Fruit fly (Drosophila melanogaster) whole organism, embryonic: ENCODE measurements around the gene CG10809.

Source experiments
- Antp ChIP-seq: fragments of 200-800 bp; sonication (Bioruptor generic); optimal IDR thresholded peaks from 3 replicates; lab custom pipeline; 2016; ENCODE audit warnings: missing biosample characterization, missing genetic modification characterization
- BEAF-32 ChIP-seq: fragments of 200-800 bp; sonication (Bioruptor generic); optimal IDR thresholded peaks from 3 replicates; lab custom pipeline; 2017; ENCODE audit warnings: missing biosample characterization, missing genetic modification characterization, mild to moderate bottlenecking, moderate library complexity, missing genetic modification reagents
- Bgb ChIP-seq: fragments of 200-800 bp; sonication (Bioruptor generic); IDR thresholded peaks from 2 replicates; pipeline ENCODE4 v1.3.6; 2022; ENCODE audit warnings: missing biosample characterization, missing genetic modification characterization; ENCODE audit not compliant: partially characterized antibody
- CG10979 ChIP-seq: fragments of 200-800 bp; sonication (Bioruptor generic); optimal IDR thresholded peaks from 2 replicates; lab custom pipeline; 2018; ENCODE audit warnings: missing biosample characterization, mild to moderate bottlenecking, missing genetic modification characterization, moderate library complexity
- CG11247 ChIP-seq: fragments of 200-800 bp; sonication (Bioruptor generic); IDR thresholded peaks from 2 replicates; pipeline ENCODE4 v1.3.6; 2022; ENCODE audit warnings: missing biosample characterization, missing genetic modification characterization
- CG12391 ChIP-seq: fragments of 200-800 bp; sonication (Bioruptor generic); optimal IDR thresholded peaks from 3 replicates; lab custom pipeline; 2018; ENCODE audit warnings: missing biosample characterization, mild to moderate bottlenecking, missing genetic modification characterization, moderate library complexity
- CG12659 ChIP-seq: fragments of 200-800 bp; sonication (Bioruptor generic); optimal IDR thresholded peaks from 3 replicates; lab custom pipeline; 2017; ENCODE audit warnings: mild to moderate bottlenecking, missing biosample characterization, missing genetic modification reagents, missing genetic modification characterization
- CG14441 ChIP-seq: fragments of 200-800 bp; sonication (Bioruptor generic); IDR thresholded peaks from 2 replicates; pipeline ENCODE4 v1.3.6; 2022; ENCODE audit warnings: missing biosample characterization, missing genetic modification characterization
- CG14860 ChIP-seq: fragments of 200-800 bp; sonication (Bioruptor generic); IDR thresholded peaks from 3 replicates; pipeline ENCODE4 v1.3.6; 2022; ENCODE audit warnings: missing biosample characterization, missing genetic modification characterization; ENCODE audit not compliant: partially characterized antibody
- CG1529 ChIP-seq: fragments of 200-800 bp; sonication (Bioruptor generic); optimal IDR thresholded peaks from 3 replicates; lab custom pipeline; 2018; ENCODE audit warnings: missing biosample characterization, missing genetic modification characterization
- CG15696 ChIP-seq: fragments of 200-800 bp; sonication (Bioruptor generic); optimal IDR thresholded peaks from 2 replicates; lab custom pipeline; 2019; ENCODE audit warnings: missing biosample characterization, mild to moderate bottlenecking, missing genetic modification characterization, moderate library complexity
- CG17328 ChIP-seq: fragments of 200-800 bp; sonication (Bioruptor generic); IDR thresholded peaks from 2 replicates; pipeline ENCODE4 v1.3.6; 2022; ENCODE audit warnings: missing biosample characterization, missing genetic modification characterization
- CG17912 ChIP-seq: fragments of 200-800 bp; sonication (Bioruptor generic); optimal IDR thresholded peaks from 2 replicates; lab custom pipeline; 2018; ENCODE audit warnings: missing biosample characterization, mild to moderate bottlenecking, missing genetic modification characterization
- CG31365 ChIP-seq: fragments of 200-800 bp; sonication (Bioruptor generic); optimal IDR thresholded peaks from 2 replicates; lab custom pipeline; 2018; ENCODE audit warnings: missing biosample characterization, mild to moderate bottlenecking, missing genetic modification characterization
- CG4404 ChIP-seq: fragments of 200-800 bp; sonication (Bioruptor generic); IDR thresholded peaks from 2 replicates; pipeline ENCODE4 v1.3.6; 2022; ENCODE audit warnings: missing biosample characterization, missing genetic modification characterization
- CG4424 ChIP-seq: fragments of 200-800 bp; sonication (Bioruptor generic); optimal IDR thresholded peaks from 3 replicates; lab custom pipeline; 2016; ENCODE audit warnings: missing biosample characterization, missing genetic modification characterization
- CG5953 ChIP-seq: fragments of 200-800 bp; sonication (Bioruptor generic); IDR thresholded peaks from 2 replicates; pipeline ENCODE4 v1.3.6; 2022; ENCODE audit warnings: missing biosample characterization, missing genetic modification characterization
- CG6791 ChIP-seq: fragments of 200-800 bp; sonication (Bioruptor generic); IDR thresholded peaks from 3 replicates; pipeline ENCODE4 v1.3.6; 2022; ENCODE audit warnings: missing biosample characterization, missing genetic modification characterization; ENCODE audit not compliant: partially characterized antibody
- CG7556 ChIP-seq: fragments of 200-800 bp; sonication (Bioruptor generic); optimal IDR thresholded peaks from 2 replicates; lab custom pipeline; 2017; ENCODE audit warnings: missing biosample characterization, mild to moderate bottlenecking, missing genetic modification characterization
- CG8089 ChIP-seq: fragments of 200-800 bp; sonication (Bioruptor generic); optimal IDR thresholded peaks from 3 replicates; lab custom pipeline; 2016; ENCODE audit warnings: missing biosample characterization, missing genetic modification characterization
- CG8478 ChIP-seq: fragments of >200 bp; optimal IDR thresholded peaks from 2 replicates; lab custom pipeline; 2018
- CG8924 ChIP-seq: fragments of 200-800 bp; optimal IDR thresholded peaks from 3 replicates; lab custom pipeline; 2019; ENCODE audit warnings: missing biosample characterization, mild to moderate bottlenecking, missing genetic modification characterization, moderate library complexity
- CG9797 ChIP-seq: fragments of 200-800 bp; sonication (Bioruptor generic); optimal IDR thresholded peaks from 3 replicates; lab custom pipeline; 2018; ENCODE audit warnings: missing biosample characterization, mild to moderate bottlenecking, missing genetic modification characterization
- Dip3 ChIP-seq: fragments of 200-800 bp; sonication (Bioruptor generic); optimal IDR thresholded peaks from 3 replicates; lab custom pipeline; 2016; ENCODE audit warnings: missing biosample characterization, missing genetic modification characterization
- Dref ChIP-seq: fragments of 200-800 bp; sonication (Bioruptor generic); IDR thresholded peaks from 2 replicates; pipeline ENCODE4 v1.3.6; 2022; ENCODE audit warnings: missing biosample characterization, missing genetic modification characterization
- Drgx ChIP-seq: fragments of 200-800 bp; sonication (Bioruptor generic); IDR thresholded peaks from 2 replicates; pipeline ENCODE4 v1.3.6; 2022; ENCODE audit warnings: missing biosample characterization, missing genetic modification characterization
- Fer3 ChIP-seq: fragments of 200-800 bp; sonication (Bioruptor generic); optimal IDR thresholded peaks from 2 replicates; lab custom pipeline; 2018; ENCODE audit warnings: missing biosample characterization, mild to moderate bottlenecking, missing genetic modification characterization, moderate library complexity
- Gsc ChIP-seq: fragments of 200-800 bp; sonication (Bioruptor generic); IDR thresholded peaks from 2 replicates; pipeline ENCODE4 v1.3.6; 2022; ENCODE audit warnings: missing biosample characterization, missing genetic modification characterization
- Jarid2 ChIP-seq: fragments of 200-800 bp; sonication (Bioruptor generic); optimal IDR thresholded peaks from 3 replicates; lab custom pipeline; 2017; ENCODE audit warnings: mild to moderate bottlenecking, missing biosample characterization, missing genetic modification reagents, missing genetic modification characterization
- Lpt ChIP-seq: fragments of >200 bp; optimal IDR thresholded peaks from 2 replicates; lab custom pipeline; 2018; ENCODE audit warnings: missing biosample characterization, missing genetic modification characterization
- NFAT ChIP-seq: fragments of 200-800 bp; sonication (Bioruptor generic); IDR thresholded peaks from 2 replicates; pipeline ENCODE4 v1.3.6; 2022; ENCODE audit warnings: missing biosample characterization, missing genetic modification characterization
- Ravus ChIP-seq: fragments of 200-800 bp; sonication (Bioruptor generic); IDR thresholded peaks from 2 replicates; pipeline ENCODE4 v1.3.6; 2022; ENCODE audit warnings: missing biosample characterization, missing genetic modification characterization
- Sry-δ ChIP-seq: fragments of 200-800 bp; sonication (Bioruptor generic); optimal IDR thresholded peaks from 2 replicates; lab custom pipeline; 2016; ENCODE audit warnings: missing biosample characterization, missing genetic modification characterization
- ap ChIP-seq: fragments of 200-800 bp; sonication (Bioruptor generic); IDR thresholded peaks from 2 replicates; pipeline ENCODE4 v1.3.6; 2022; ENCODE audit warnings: missing biosample characterization, missing genetic modification characterization
- cad ChIP-seq: fragments of >200 bp; optimal IDR thresholded peaks from 2 replicates; lab custom pipeline; 2017; ENCODE audit warnings: missing biosample characterization, missing genetic modification characterization
- chm ChIP-seq: fragments of 200-800 bp; sonication (Bioruptor generic); IDR thresholded peaks from 2 replicates; pipeline ENCODE4 v1.3.6; 2022; ENCODE audit warnings: missing biosample characterization, missing genetic modification characterization
- corto ChIP-seq: fragments of 200-800 bp; sonication (Bioruptor generic); optimal IDR thresholded peaks from 2 replicates; lab custom pipeline; 2016; ENCODE audit warnings: missing biosample characterization, mild to moderate bottlenecking, missing genetic modification characterization, moderate library complexity
- dan ChIP-seq: fragments of 200-800 bp; sonication (Bioruptor generic); IDR thresholded peaks from 2 replicates; pipeline ENCODE4 v1.3.6; 2022; ENCODE audit warnings: missing biosample characterization, missing genetic modification characterization
- dati ChIP-seq: fragments of 200-800 bp; sonication (Bioruptor generic); IDR thresholded peaks from 2 replicates; pipeline ENCODE4 v1.3.6; 2022; ENCODE audit warnings: missing biosample characterization, missing genetic modification characterization
- disco-r ChIP-seq: fragments of 200-800 bp; sonication (Bioruptor generic); optimal IDR thresholded peaks from 2 replicates; lab custom pipeline; 2016; ENCODE audit warnings: missing biosample characterization, missing genetic modification characterization
- fd3F ChIP-seq: fragments of 200-800 bp; sonication (Bioruptor generic); optimal IDR thresholded peaks from 2 replicates; lab custom pipeline; 2018; ENCODE audit warnings: missing biosample characterization, mild to moderate bottlenecking, missing genetic modification characterization, moderate library complexity
- fd96Cb ChIP-seq: fragments of 200-800 bp; sonication (Bioruptor generic); optimal IDR thresholded peaks from 2 replicates; lab custom pipeline; 2018; ENCODE audit warnings: missing biosample characterization, mild to moderate bottlenecking, missing genetic modification characterization, moderate library complexity
- gce ChIP-seq: fragments of 200-800 bp; sonication (Bioruptor generic); IDR thresholded peaks from 3 replicates; pipeline ENCODE4 v1.3.6; 2022; ENCODE audit warnings: missing biosample characterization, missing genetic modification characterization
- gem ChIP-seq: fragments of 200-800 bp; sonication (Bioruptor generic); optimal IDR thresholded peaks from 2 replicates; lab custom pipeline; 2019; ENCODE audit warnings: missing biosample characterization, mild to moderate bottlenecking, missing genetic modification characterization, moderate library complexity
- gsb ChIP-seq: fragments of 200-800 bp; sonication (Bioruptor generic); IDR thresholded peaks from 2 replicates; pipeline ENCODE4 v1.3.6; 2022; ENCODE audit warnings: missing biosample characterization, missing genetic modification characterization
- ham ChIP-seq: fragments of 200-800 bp; sonication (Bioruptor generic); IDR thresholded peaks from 2 replicates; pipeline ENCODE4 v1.3.6; 2022; ENCODE audit warnings: missing biosample characterization, missing genetic modification characterization
- oc ChIP-seq: fragments of 200-800 bp; sonication (Bioruptor generic); optimal IDR thresholded peaks from 2 replicates; lab custom pipeline; 2018; ENCODE audit warnings: missing biosample characterization, mild to moderate bottlenecking, missing genetic modification characterization, moderate library complexity
- pnt ChIP-seq: fragments of 200-800 bp; sonication (Bioruptor generic); optimal IDR thresholded peaks from 3 replicates; lab custom pipeline; 2016; ENCODE audit warnings: missing biosample characterization, missing genetic modification characterization
- seq ChIP-seq: fragments of 200-800 bp; sonication (Bioruptor generic); IDR thresholded peaks from 2 replicates; pipeline ENCODE4 v1.3.6; 2022; ENCODE audit warnings: missing biosample characterization, missing genetic modification characterization
- unc-4 ChIP-seq: fragments of 200-800 bp; sonication (Bioruptor generic); IDR thresholded peaks from 2 replicates; pipeline ENCODE4 v1.3.6; 2022; ENCODE audit warnings: missing biosample characterization, missing genetic modification characterization; ENCODE audit not compliant: partially characterized antibody
- zfh2 ChIP-seq: fragments of 200-800 bp; sonication (Bioruptor generic); optimal IDR thresholded peaks from 2 replicates; lab custom pipeline; 2016; ENCODE audit warnings: missing biosample characterization, missing genetic modification characterization

The CG10809 gene

DNA sequence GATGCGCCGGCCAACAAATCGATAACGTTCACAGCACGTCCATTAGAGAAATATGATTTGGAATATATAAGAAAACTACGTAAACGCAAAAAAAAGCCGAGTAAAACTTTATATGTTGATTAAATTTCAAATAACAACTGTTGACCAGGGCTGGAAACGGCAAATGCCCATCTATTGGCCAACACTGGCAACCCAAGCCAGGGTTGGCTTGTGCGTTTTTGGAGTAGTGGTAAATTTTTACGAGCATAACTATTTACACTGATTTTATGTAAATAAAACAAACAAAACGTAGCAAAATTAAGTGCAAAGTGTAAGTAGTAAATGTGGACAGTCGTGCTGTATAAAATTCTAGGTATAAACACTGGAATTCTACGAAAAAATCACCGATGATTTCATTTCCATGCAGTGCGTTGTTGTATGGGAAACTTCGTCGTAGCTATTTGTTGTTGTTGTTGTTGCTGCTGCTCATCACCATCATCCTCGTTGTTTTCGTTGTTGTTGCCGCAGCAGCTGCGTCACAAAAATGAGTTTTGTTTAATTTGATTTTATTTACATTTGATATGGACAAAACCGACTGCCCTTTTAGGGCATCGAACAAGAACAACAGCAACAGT lies 39.5 kb upstream of the CG10809 start, which contains the start of gene nudE (continued):
- TF ChIP-seq Jarid2 (GFP tag; lab: Kevin White, UChicago) (no peak), Sry-δ (peak; percentile 46), CG4404 (GFP tag; lab: Robert Waterston, UW) (no peak), CG17912 (no peak), dan (no peak), Fer3 (tag; lab: Kevin White, UChicago) (peak; percentile 33), NFAT (GFP tag; lab: Robert Waterston, UW) (peak; percentile 27; the same call in 1 of the 2 replicates), pnt (GFP tag; lab: Kevin White, UChicago) (no peak), Dref (GFP tag; lab: Robert Waterston, UW) (0 out of 2 replicates have a peak, but pooled peaks have one; percentile 29), Bgb (GFP tag; lab: Robert Waterston, UW) (peak; percentile 22; the same call in 1 of the 2 replicates), disco-r (GFP tag; lab: Kevin White, UChicago) (no peak), gsb (GFP tag; lab: Robert Waterston, UW) (no peak), oc (tag; lab: Kevin White, UChicago) (no peak), Ravus (GFP tag; lab: Robert Waterston, UW) (no peak), seq (GFP tag; lab: Robert Waterston, UW) (no peak), zfh2 (peak; percentile 68), Gsc (GFP tag; lab: Robert Waterston, UW) (no peak), gem (tag; lab: Kevin White, UChicago) (peak; percentile 16), CG12659 (GFP tag; lab: Kevin White, UChicago) (peak; percentile 49), CG9797 (GFP tag; lab: Kevin White, UChicago) (no peak), CG8089 (GFP tag; lab: Kevin White, UChicago) (no peak), CG8478 (lab: Kevin White, UChicago) (no peak), CG10979 (tag; lab: Kevin White, UChicago) (no peak), CG8924 (peak; percentile 25), CG17328 (no peak), corto (GFP tag; lab: Kevin White, UChicago) (no peak), unc-4 (GFP tag; lab: Robert Waterston, UW) (no peak), gce (GFP tag; lab: Robert Waterston, UW) (no peak), Dip3 (GFP tag; lab: Kevin White, UChicago) (peak; percentile 16), CG14860 (GFP tag; lab: Robert Waterston, UW) (no peak), CG15696 (tag; lab: Kevin White, UChicago) (no peak), fd3F (GFP tag; lab: Kevin White, UChicago) (no peak), dati (GFP tag; lab: Robert Waterston, UW) (no peak), fd96Cb (tag; lab: Kevin White, UChicago) (no peak), Drgx (GFP tag; lab: Robert Waterston, UW) (no peak), chm (GFP tag; lab: Robert Waterston, UW) (no peak), Antp (GFP tag; lab: Kevin White, UChicago) (peak; percentile 60), CG31365 (tag; lab: Kevin White, UChicago) (no peak), CG7556 (GFP tag; lab: Kevin White, UChicago) (peak; percentile 5), cad (GFP tag; lab: Kevin White, UChicago) (no peak), CG12391 (tag; lab: Kevin White, UChicago) (peak; percentile 48), ap (GFP tag; lab: Robert Waterston, UW) (no peak), ham (GFP tag; lab: Robert Waterston, UW) (no peak), CG6791 (GFP tag; lab: Robert Waterston, UW) (no peak), CG11247 (GFP tag; lab: Robert Waterston, UW) (peak; percentile 61), CG1529 (no peak), BEAF-32 (GFP tag; lab: Kevin White, UChicago) (peak; percentile 36), Lpt (GFP tag; lab: Kevin White, UChicago) (no peak), CG5953 (GFP tag; lab: Robert Waterston, UW) (no peak), CG14441 (GFP tag; lab: Robert Waterston, UW) (0 out of 2 replicates have a peak, but pooled peaks have one; percentile 30), CG4424 (peak; percentile 22)
